Worm (Caenorhabditis elegans) whole organism, early embryonic: ENCODE measurements around the gene ins-7.

Experiments used
- B0310.2 ChIP-seq: sonication (generic microtip); optimal IDR thresholded peaks from 2 replicates; lab custom pipeline; 2016; ENCODE audit warnings: mild to moderate bottlenecking, missing genetic modification characterization, missing compliant biosample characterization
- F13C5.2 ChIP-seq: sonication (generic microtip); optimal IDR thresholded peaks from 2 replicates; lab custom pipeline; 2017; ENCODE audit warnings: mild to moderate bottlenecking, missing genetic modification characterization, inconsistent platforms, missing compliant biosample characterization
- ama-1 ChIP-seq: fragments of 150-350 bp; optimal IDR thresholded peaks from 2 replicates; lab custom pipeline; 2014
- pes-1 ChIP-seq: fragments of 200-800 bp; sonication (Bioruptor generic); IDR thresholded peaks from 2 replicates; pipeline ENCODE4 v1.3.6; 2022; ENCODE audit warnings: missing genetic modification reagents, missing genetic modification characterization, missing compliant biosample characterization
- scrt-1 ChIP-seq: fragments of 200-800 bp; sonication (Bioruptor generic); IDR thresholded peaks from 2 replicates; pipeline ENCODE4 v1.3.6; 2022; ENCODE audit warnings: missing genetic modification characterization, missing compliant biosample characterization

- TF ChIP-seq B0310.2 (tag; lab: Kevin White, UChicago) (no peak), F13C5.2 (tag; lab: Kevin White, UChicago) (no peak), ama-1 (no peak), scrt-1 (GFP tag; lab: Robert Waterston, UW) (no peak), pes-1 (no peak)
These were observed 44.6 kb upstream of the ins-7 start for ce11 chrIV:9727217-9727616.
